Worm (Caenorhabditis elegans) whole organism, L1 larva: ENCODE measurements around the gene W01B6.5.
A peak's percentile ranks its signal among the peaks of the same experiment; 100 is the strongest.

ENCODE experiments used
- C04F5.9 ChIP-seq: sonication (generic microtip); optimal IDR thresholded peaks from 2 replicates; lab custom pipeline; 2016; ENCODE audit warnings: missing genetic modification characterization, missing compliant biosample characterization
- C34B4.2 ChIP-seq: sonication (generic microtip); optimal IDR thresholded peaks from 2 replicates; lab custom pipeline; 2017; ENCODE audit warnings: mild to moderate bottlenecking, missing genetic modification characterization, missing compliant biosample characterization
- F16B12.6 ChIP-seq: fragments of 150-350 bp; optimal IDR thresholded peaks from 2 replicates; lab custom pipeline; 2014; ENCODE audit warnings: missing biosample characterization, missing genetic modification characterization
- Y116A8C.19 ChIP-seq: sonication (generic microtip); optimal IDR thresholded peaks from 2 replicates; lab custom pipeline; 2016; ENCODE audit warnings: missing compliant biosample characterization, missing genetic modification characterization, borderline replicate concordance
- ceh-63 ChIP-seq: fragments of 200-800 bp; sonication (Bioruptor generic); optimal IDR thresholded peaks from 2 replicates; lab custom pipeline; 2018; ENCODE audit warnings: mild to moderate bottlenecking, missing genetic modification characterization, missing compliant biosample characterization
- ceh-88 ChIP-seq: fragments of 200-800 bp; sonication (Bioruptor generic); IDR thresholded peaks from 2 replicates; pipeline ENCODE4 v1.3.6; 2022; ENCODE audit warnings: missing genetic modification characterization, missing compliant biosample characterization
- ces-1 ChIP-seq: fragments of 150-350 bp; optimal IDR thresholded peaks from 2 replicates; lab custom pipeline; 2014; ENCODE audit warnings: missing biosample characterization, missing genetic modification reagents, missing genetic modification characterization
- efl-1 ChIP-seq, 4 experiments: fragments of 150-350 bp; optimal IDR thresholded peaks in 3 of 4; peaks in 1 of 4; 1 replicate in 1 of 4; 2 replicates in 3 of 4; lab custom pipeline; 2014; ENCODE audit warnings: missing biosample characterization in 2 of 4, missing genetic modification characterization in 2 of 4, missing genetic modification reagents in 2 of 4
- elt-2 ChIP-seq: sonication (generic microtip); optimal IDR thresholded peaks from 2 replicates; lab custom pipeline; 2016; ENCODE audit warnings: missing genetic modification characterization, mild to moderate bottlenecking, inconsistent platforms, missing compliant biosample characterization, missing genetic modification reagents
- ets-5 ChIP-seq: fragments of 200-800 bp; sonication (Bioruptor generic); IDR thresholded peaks from 2 replicates; pipeline ENCODE4 v1.3.6; 2022; ENCODE audit warnings: missing genetic modification characterization, missing compliant biosample characterization
- fkh-10 ChIP-seq: sonication (generic microtip); optimal IDR thresholded peaks from 2 replicates; lab custom pipeline; 2017; ENCODE audit warnings: missing biosample characterization, missing genetic modification reagents, missing genetic modification characterization
- fkh-8 ChIP-seq: sonication (generic microtip); optimal IDR thresholded peaks from 2 replicates; lab custom pipeline; 2016; ENCODE audit warnings: mild to moderate bottlenecking, missing genetic modification characterization, missing compliant biosample characterization
- fos-1 ChIP-seq: fragments of 150-350 bp; optimal IDR thresholded peaks from 2 replicates; lab custom pipeline; 2014; ENCODE audit warnings: missing biosample characterization, missing genetic modification characterization
- grh-1 ChIP-seq: fragments of 200-800 bp; sonication (Bioruptor generic); IDR thresholded peaks from 2 replicates; pipeline ENCODE4 v1.3.6; 2022; ENCODE audit warnings: missing genetic modification reagents, missing genetic modification characterization, missing compliant biosample characterization
- hpl-2 ChIP-seq: fragments of 150-350 bp; optimal IDR thresholded peaks from 2 replicates; lab custom pipeline; 2014; ENCODE audit warnings: missing biosample characterization, missing genetic modification reagents, missing genetic modification characterization
- irx-1 ChIP-seq: sonication (generic microtip); optimal IDR thresholded peaks from 2 replicates; lab custom pipeline; 2016; ENCODE audit warnings: missing genetic modification characterization, missing compliant biosample characterization
- isw-1 ChIP-seq: fragments of 200-800 bp; sonication (Bioruptor generic); IDR thresholded peaks from 2 replicates; pipeline ENCODE4 v1.3.6; 2022; ENCODE audit warnings: missing genetic modification characterization, missing compliant biosample characterization
- jun-1 ChIP-seq: fragments of 150-350 bp; optimal IDR thresholded peaks from 2 replicates; lab custom pipeline; 2014; ENCODE audit warnings: missing biosample characterization, missing genetic modification reagents, missing genetic modification characterization
- lin-13 ChIP-seq: fragments of 150-350 bp; optimal IDR thresholded peaks from 2 replicates; lab custom pipeline; 2014; ENCODE audit warnings: missing biosample characterization, missing genetic modification reagents, missing genetic modification characterization
- lin-35 ChIP-seq, 2 experiments: fragments of 150-350 bp; optimal IDR thresholded peaks; 2 replicates each; lab custom pipeline; 2014; ENCODE audit warnings: missing biosample characterization in 2 of 2, missing genetic modification characterization in 2 of 2, missing genetic modification reagents in 2 of 2
- mdl-1 ChIP-seq, 2 experiments: fragments of 150-350 bp; optimal IDR thresholded peaks; 2 replicates each; lab custom pipeline; 2014 to 2017; ENCODE audit warnings: missing biosample characterization in 2 of 2, missing genetic modification characterization in 2 of 2, inconsistent platforms in 1 of 2
- mef-2 ChIP-seq: fragments of 150-350 bp; optimal IDR thresholded peaks from 2 replicates; lab custom pipeline; 2014; ENCODE audit warnings: missing biosample characterization, missing genetic modification characterization
- nhr-11 ChIP-seq: fragments of 150-350 bp; optimal IDR thresholded peaks from 2 replicates; lab custom pipeline; 2014; ENCODE audit warnings: missing biosample characterization, missing genetic modification characterization
- nhr-19 ChIP-seq: fragments of 200-800 bp; sonication (Bioruptor generic); conservative IDR thresholded peaks from 2 replicates; pipeline ENCODE4 v1.3.6; 2022; ENCODE audit warnings: missing genetic modification characterization, missing compliant biosample characterization
- nhr-20 ChIP-seq: sonication (generic microtip); optimal IDR thresholded peaks from 2 replicates; lab custom pipeline; 2016; ENCODE audit warnings: mild to moderate bottlenecking, missing genetic modification characterization, missing compliant biosample characterization
- nhr-237 ChIP-seq: fragments of 150-350 bp; optimal IDR thresholded peaks from 2 replicates; lab custom pipeline; 2014; ENCODE audit warnings: missing biosample characterization, missing genetic modification characterization
- nhr-77 ChIP-seq: fragments of 150-350 bp; optimal IDR thresholded peaks from 2 replicates; lab custom pipeline; 2014; ENCODE audit warnings: missing biosample characterization, missing genetic modification characterization
- nhr-84 ChIP-seq: sonication (generic microtip); optimal IDR thresholded peaks from 2 replicates; lab custom pipeline; 2017; ENCODE audit warnings: missing biosample characterization, missing genetic modification characterization
- nhr-85 ChIP-seq: sonication (generic microtip); peaks from one replicate; lab custom pipeline; 2016; ENCODE audit warnings: missing genetic modification characterization, inconsistent platforms, missing compliant biosample characterization
- snpc-4 ChIP-seq: fragments of 150-350 bp; optimal IDR thresholded peaks from 2 replicates; lab custom pipeline; 2014; ENCODE audit warnings: missing biosample characterization, missing genetic modification characterization
- sox-4 ChIP-seq: sonication (generic microtip); optimal IDR thresholded peaks from 2 replicates; lab custom pipeline; 2016; ENCODE audit warnings: missing genetic modification characterization, missing compliant biosample characterization
- sup-37 ChIP-seq: fragments of 200-800 bp; sonication (Bioruptor generic); optimal IDR thresholded peaks from 2 replicates; lab custom pipeline; 2018; ENCODE audit warnings: mild to moderate bottlenecking, missing genetic modification characterization, missing compliant biosample characterization
- swsn-7 ChIP-seq: sonication (generic microtip); optimal IDR thresholded peaks from 2 replicates; lab custom pipeline; 2016; ENCODE audit warnings: missing genetic modification characterization, missing compliant biosample characterization
- tbx-2 ChIP-seq: sonication (generic microtip); optimal IDR thresholded peaks from 2 replicates; lab custom pipeline; 2016; ENCODE audit warnings: missing genetic modification characterization, missing compliant biosample characterization
- unc-130 ChIP-seq: fragments of 150-350 bp; optimal IDR thresholded peaks from 2 replicates; lab custom pipeline; 2017; ENCODE audit warnings: missing biosample characterization, missing genetic modification characterization, inconsistent platforms
- unc-30 ChIP-seq: sonication (generic microtip); optimal IDR thresholded peaks from 2 replicates; lab custom pipeline; 2017; ENCODE audit warnings: missing biosample characterization, missing genetic modification characterization
- unc-62 ChIP-seq: fragments of 150-350 bp; optimal IDR thresholded peaks from 2 replicates; lab custom pipeline; 2014; ENCODE audit warnings: missing biosample characterization, missing genetic modification reagents, missing genetic modification characterization
- vab-15 ChIP-seq: sonication (generic microtip); optimal IDR thresholded peaks from 2 replicates; lab custom pipeline; 2017; ENCODE audit warnings: missing genotype, mild to moderate bottlenecking, missing genetic modification characterization, missing compliant biosample characterization

W01B6.5 gene

DNA sequence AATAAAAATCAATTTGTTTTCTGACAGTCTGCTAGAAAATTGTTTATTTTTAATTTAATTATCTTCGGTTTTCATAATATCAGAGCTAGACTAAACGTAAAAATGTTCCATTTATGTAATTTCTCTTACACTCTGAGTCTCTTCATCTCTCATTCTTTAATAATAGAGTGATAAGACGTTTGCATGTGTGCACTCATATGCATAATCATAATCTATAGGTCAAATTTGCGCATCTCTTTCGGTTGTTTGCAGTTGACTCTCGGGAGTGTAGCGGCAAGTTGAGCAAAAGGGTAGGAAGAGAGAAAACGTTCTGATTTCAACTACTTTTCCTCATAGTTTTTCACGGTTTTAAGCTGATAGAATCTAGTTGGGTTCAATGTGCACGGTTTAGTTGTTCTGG, 9.5 kb upstream of the W01B6.5 start:
- TF ChIP-seq elt-2 (peak; percentile 22), swsn-7 (tag; lab: Kevin White, UChicago) (no peak), lin-35 (GFP tag; optimal IDR thresholded peaks at IDR 0.05; lab: Kevin White, UChicago) (no peak)

DNA sequence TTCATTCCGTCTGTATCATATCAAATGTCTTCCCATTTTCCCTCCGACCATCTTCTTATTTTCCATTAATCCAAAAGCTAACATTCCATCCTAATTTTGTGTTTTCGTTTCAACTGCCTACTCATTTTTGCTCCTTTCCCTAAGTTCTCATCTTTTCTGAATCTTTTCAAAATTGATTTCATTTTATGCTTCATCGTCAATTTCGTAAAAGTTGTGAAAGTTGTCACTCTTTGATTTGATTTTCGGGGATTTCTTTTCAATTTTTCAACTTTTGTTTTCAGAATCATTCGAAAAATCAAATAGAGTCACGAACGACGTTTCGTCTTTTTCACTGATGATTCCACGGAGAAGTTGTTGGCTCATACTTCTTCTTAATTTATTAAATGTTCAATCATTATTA, 8.5 kb upstream of the W01B6.5 start, which contains the start of gene cwn-2:
TSS of gene cwn-2 (plus strand) at position 276 of the 400 bp plus-strand sequence.
- TF ChIP-seq ceh-63 (GFP tag; lab: Kevin White, UChicago) (no peak), Y116A8C.19 (tag; lab: Kevin White, UChicago) (no peak), ces-1 (GFP tag; lab: Kevin White, UChicago) (no peak), nhr-20 (tag; lab: Kevin White, UChicago) (no peak), nhr-85 (tag; lab: Kevin White, UChicago) (no peak), fkh-10 (GFP tag; lab: Kevin White, UChicago) (peak; percentile 86), unc-130 (tag; lab: Kevin White, UChicago) (no peak), mdl-1 (tag; optimal IDR thresholded peaks at IDR 0.05; lab: Kevin White, UChicago) (no peak), snpc-4 (tag; lab: Kevin White, UChicago) (no peak), mef-2 (no peak), efl-1 (optimal IDR thresholded peaks at IDR 0.05; lab: Kevin White, UChicago) (no peak), efl-1 (GFP tag; optimal IDR thresholded peaks at IDR 0.05 in 1 of 2; lab: Kevin White, UChicago) (peak in 1 of 2 experiments; percentile 91), tbx-2 (tag; lab: Kevin White, UChicago) (no peak), lin-35 (GFP tag; optimal IDR thresholded peaks at IDR 0.05; lab: Kevin White, UChicago) (no peak), F16B12.6 (tag; lab: Kevin White, UChicago) (no peak), hpl-2 (GFP tag; lab: Kevin White, UChicago) (no peak), ceh-88 (GFP tag; lab: Robert Waterston, UW) (no peak), sup-37 (GFP tag; lab: Kevin White, UChicago) (no peak), nhr-84 (tag; lab: Kevin White, UChicago) (no peak)

- no peak for TF ChIP-seq nhr-19 (GFP tag; lab: Robert Waterston, UW)
- TF ChIP-seq mdl-1 (tag; optimal IDR thresholded peaks at IDR 0.05; lab: Kevin White, UChicago): no peak
Observed at ce11 chrIV:10068266-10068665, 7.7 kb upstream of the W01B6.5 start.

DNA sequence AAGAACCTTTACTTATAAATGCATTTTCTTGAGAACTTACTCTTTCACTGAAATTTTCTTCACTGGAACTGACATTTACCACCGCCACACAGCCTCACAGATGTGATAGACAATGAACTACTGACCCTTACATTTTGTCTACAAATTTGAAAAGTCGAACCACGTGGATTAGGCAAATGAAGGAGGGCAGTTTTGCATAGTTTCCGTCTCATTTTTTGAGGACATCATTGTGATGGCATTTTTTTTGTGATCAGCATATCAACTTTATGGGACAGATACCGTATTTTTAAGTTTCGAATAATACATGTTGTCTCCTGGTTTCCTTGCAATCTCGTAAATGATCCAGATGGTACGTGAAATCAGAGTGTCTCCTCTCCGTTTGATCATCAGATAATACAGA, 3.5 kb upstream of the W01B6.5 start, which contains the start of gene W01B6.3:
TSS of gene W01B6.3 (minus strand) at position 101 of the 400 bp plus-strand sequence.
- TF ChIP-seq lin-13 (GFP tag; lab: Kevin White, UChicago) (no peak), fos-1 (no peak), isw-1 (GFP tag; lab: Robert Waterston, UW) (no peak), jun-1 (tag; lab: Kevin White, UChicago) (no peak), ets-5 (GFP tag; lab: Robert Waterston, UW) (no peak), nhr-77 (tag; lab: Kevin White, UChicago) (no peak), unc-130 (tag; lab: Kevin White, UChicago) (no peak), swsn-7 (tag; lab: Kevin White, UChicago) (no peak), fkh-8 (tag; lab: Kevin White, UChicago) (no peak), nhr-237 (tag; lab: Kevin White, UChicago) (no peak)

DNA sequence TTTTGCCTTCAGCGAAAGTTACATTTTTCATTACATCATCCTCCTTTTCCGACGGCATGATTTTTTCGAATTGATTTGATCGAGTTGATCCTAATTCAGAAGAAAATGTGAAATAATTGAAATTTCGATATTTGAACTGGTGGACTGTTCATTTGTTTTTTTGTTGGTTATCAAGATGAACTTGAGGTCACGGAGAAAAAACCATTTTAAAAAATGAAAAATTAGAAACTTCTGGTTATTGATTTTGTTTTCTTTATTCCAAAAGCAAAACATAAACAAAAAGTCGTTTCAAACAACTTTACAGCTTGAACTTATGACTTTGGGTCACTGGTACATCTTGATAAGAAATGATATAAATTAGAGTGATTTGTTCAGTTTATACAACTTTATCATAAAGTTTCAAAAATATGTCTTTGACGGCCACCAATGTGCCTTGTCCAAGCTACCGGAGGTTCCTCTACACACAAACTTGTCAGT, 927 bp upstream of the W01B6.5 start, which contains the start of the genes ttbk-4 and W01B6.4:
TSS of gene ttbk-4 (minus strand) at position 101 of the 477 bp plus-strand sequence.
TSS of gene W01B6.4 (plus strand) at position 427 of the 477 bp plus-strand sequence.
- TF ChIP-seq grh-1 (GFP tag; lab: Robert Waterston, UW): no peak
- TF ChIP-seq isw-1 (GFP tag; lab: Robert Waterston, UW): no peak
- no peak for TF ChIP-seq unc-30
- TF ChIP-seq sox-4 (tag; lab: Kevin White, UChicago): no peak
- TF ChIP-seq irx-1 (tag; lab: Kevin White, UChicago): no peak
- no peak for TF ChIP-seq lin-13 (GFP tag; lab: Kevin White, UChicago)
- TF ChIP-seq ceh-88 (GFP tag; lab: Robert Waterston, UW): no peak
- no peak for TF ChIP-seq nhr-20 (tag; lab: Kevin White, UChicago)
- no peak for TF ChIP-seq Y116A8C.19 (tag; lab: Kevin White, UChicago)
- no peak for TF ChIP-seq C04F5.9 (tag; lab: Kevin White, UChicago)
- no peak for TF ChIP-seq unc-62 (GFP tag; lab: Kevin White, UChicago)
- TF ChIP-seq mdl-1 (tag; optimal IDR thresholded peaks at IDR 0.05; lab: Kevin White, UChicago): no peak
- TF ChIP-seq jun-1 (tag; lab: Kevin White, UChicago): no peak
- no peak for TF ChIP-seq vab-15
- TF ChIP-seq efl-1 (optimal IDR thresholded peaks at IDR 0.05; lab: Kevin White, UChicago): no peak
- TF ChIP-seq efl-1 (GFP tag; optimal IDR thresholded peaks at IDR 0.05 in 1 of 2; lab: Kevin White, UChicago): no peak
- TF ChIP-seq C34B4.2 (tag; lab: Kevin White, UChicago): no peak
- no peak for TF ChIP-seq nhr-11 (tag; lab: Kevin White, UChicago)
- TF ChIP-seq fos-1: no peak
